Worm (Caenorhabditis elegans) whole organism, young adult: Measurements from ENCODE around the gene wdr-37.

ENCODE experiments used
- B0035.1 ChIP-seq: sonication (generic microtip); optimal IDR thresholded peaks from 2 replicates; lab custom pipeline; 2016; ENCODE audit warnings: missing genetic modification characterization, mild to moderate bottlenecking, missing compliant biosample characterization, missing genotype, missing genetic modification reagents
- B0336.3 ChIP-seq: fragments of 200-800 bp; sonication (Bioruptor generic); IDR thresholded peaks from 2 replicates; pipeline ENCODE4 v1.3.6; 2022; ENCODE audit warnings: missing genetic modification characterization, missing compliant biosample characterization
- C06A6.2 ChIP-seq: fragments of 200-800 bp; sonication (Bioruptor generic); conservative IDR thresholded peaks from 2 replicates; pipeline ENCODE4 v1.3.6; 2022; ENCODE audit warnings: missing genetic modification characterization, missing compliant biosample characterization
- F10E7.11 ChIP-seq: sonication (generic microtip); optimal IDR thresholded peaks from 2 replicates; lab custom pipeline; 2017; ENCODE audit warnings: mild to moderate bottlenecking, missing genetic modification characterization, moderate library complexity, missing compliant biosample characterization
- F57C9.4 ChIP-seq: sonication (generic microtip); optimal IDR thresholded peaks from 2 replicates; lab custom pipeline; 2017; ENCODE audit warnings: mild to moderate bottlenecking, missing genetic modification characterization, missing compliant biosample characterization
- Y79H2A.3 ChIP-seq: fragments of 200-800 bp; sonication (Bioruptor generic); conservative IDR thresholded peaks from 2 replicates; pipeline ENCODE4 v1.3.6; 2022; ENCODE audit warnings: missing genetic modification reagents, missing genetic modification characterization, missing compliant biosample characterization
- Y95B8A.8 ChIP-seq: fragments of 200-800 bp; sonication (Bioruptor generic); IDR thresholded peaks from 2 replicates; pipeline ENCODE4 v1.3.6; 2022; ENCODE audit warnings: missing genetic modification reagents, missing genetic modification characterization, missing compliant biosample characterization
- ZK185.1 ChIP-seq: sonication (generic microtip); optimal IDR thresholded peaks from 2 replicates; lab custom pipeline; 2016; ENCODE audit warnings: mild to moderate bottlenecking, missing genetic modification characterization, missing compliant biosample characterization; ENCODE audit not compliant: poor library complexity, severe bottlenecking
- akir-1 ChIP-seq: fragments of 200-800 bp; sonication (Bioruptor generic); optimal IDR thresholded peaks from 2 replicates; lab custom pipeline; 2018; ENCODE audit warnings: mild to moderate bottlenecking, missing genetic modification characterization, moderate library complexity, missing compliant biosample characterization
- ama-1 ChIP-seq, 3 experiments: fragments of 150-350 bp in 1 of 3; sonication (generic microtip) in 2 of 3; optimal IDR thresholded peaks; 2 replicates each; lab custom pipeline; 2014 to 2018; ENCODE audit warnings: missing biosample characterization in 2 of 3, missing genetic modification characterization in 2 of 3, missing genetic modification reagents in 2 of 3
- aptf-3 ChIP-seq: fragments of 200-800 bp; sonication (Bioruptor generic); IDR thresholded peaks from 2 replicates; pipeline ENCODE4 v1.3.6; 2022; ENCODE audit warnings: missing genetic modification characterization, missing compliant biosample characterization
- athp-1 ChIP-seq: sonication (generic microtip); optimal IDR thresholded peaks from 2 replicates; lab custom pipeline; 2017; ENCODE audit warnings: mild to moderate bottlenecking, missing genetic modification characterization, missing compliant biosample characterization
- attf-3 ChIP-seq: fragments of 200-800 bp; sonication (Bioruptor generic); conservative IDR thresholded peaks from 2 replicates; pipeline ENCODE4 v1.3.6; 2022; ENCODE audit warnings: missing genetic modification reagents, missing genetic modification characterization, missing compliant biosample characterization
- ccch-3 ChIP-seq: fragments of 200-800 bp; sonication (Bioruptor generic); optimal IDR thresholded peaks from 2 replicates; lab custom pipeline; 2018; ENCODE audit warnings: mild to moderate bottlenecking, missing genetic modification characterization, missing compliant biosample characterization
- cebp-1 ChIP-seq, 2 experiments: fragments of 200-800 bp in 1 of 2; sonication (Bioruptor generic) in 1 of 2; sonication (generic microtip) in 1 of 2; IDR thresholded peaks in 1 of 2; optimal IDR thresholded peaks in 1 of 2; 2 replicates each; pipeline versions ENCODE4 v1.3.6 to Lab custom; 2017 to 2022; ENCODE audit warnings: missing compliant biosample characterization in 2 of 2, missing genetic modification characterization in 2 of 2, mild to moderate bottlenecking in 1 of 2, missing genetic modification reagents in 1 of 2, moderate library complexity in 1 of 2
- cebp-2 ChIP-seq: fragments of 200-800 bp; sonication (Bioruptor generic); IDR thresholded peaks from 2 replicates; pipeline ENCODE4 v1.3.6; 2022; ENCODE audit warnings: missing genetic modification characterization, missing compliant biosample characterization
- ceh-79 ChIP-seq: sonication (generic microtip); optimal IDR thresholded peaks from 2 replicates; lab custom pipeline; 2017; ENCODE audit warnings: mild to moderate bottlenecking, missing genetic modification characterization, missing compliant biosample characterization
- chd-7 ChIP-seq: sonication (generic microtip); optimal IDR thresholded peaks from 2 replicates; lab custom pipeline; 2016; ENCODE audit warnings: mild to moderate bottlenecking, missing genetic modification characterization, moderate library complexity, missing compliant biosample characterization
- egl-44 ChIP-seq: fragments of 200-800 bp; sonication (Bioruptor generic); IDR thresholded peaks from 2 replicates; pipeline ENCODE4 v1.3.6; 2022; ENCODE audit warnings: missing genetic modification reagents, missing genetic modification characterization, missing compliant biosample characterization
- ekl-4 ChIP-seq: fragments of 200-800 bp; sonication (Bioruptor generic); IDR thresholded peaks from 2 replicates; pipeline ENCODE4 v1.3.6; 2022; ENCODE audit warnings: missing genetic modification reagents, missing genetic modification characterization, missing compliant biosample characterization
- ets-4 ChIP-seq: fragments of 200-800 bp; sonication (Bioruptor generic); optimal IDR thresholded peaks from 2 replicates; lab custom pipeline; 2018; ENCODE audit warnings: mild to moderate bottlenecking, missing genetic modification characterization, missing compliant biosample characterization
- fkh-3 ChIP-seq: sonication (generic microtip); optimal IDR thresholded peaks from 2 replicates; lab custom pipeline; 2016; ENCODE audit warnings: mild to moderate bottlenecking, missing genetic modification characterization, missing compliant biosample characterization
- hlh-26 ChIP-seq: fragments of 200-800 bp; sonication (Bioruptor generic); conservative IDR thresholded peaks from 2 replicates; pipeline ENCODE4 v1.3.6; 2022; ENCODE audit warnings: missing genetic modification reagents, missing genetic modification characterization, missing compliant biosample characterization
- let-607 ChIP-seq, 2 experiments: fragments of 200-800 bp in 1 of 2; sonication (Bioruptor generic) in 1 of 2; sonication (generic microtip) in 1 of 2; optimal IDR thresholded peaks; 2 replicates each; lab custom pipeline; 2016 to 2018; ENCODE audit warnings: mild to moderate bottlenecking in 2 of 2, missing compliant biosample characterization in 2 of 2, missing genetic modification characterization in 2 of 2, moderate library complexity in 2 of 2, missing genotype in 1 of 2
- lsl-1 ChIP-seq: fragments of 200-800 bp; sonication (Bioruptor generic); optimal IDR thresholded peaks from 2 replicates; lab custom pipeline; 2018; ENCODE audit warnings: mild to moderate bottlenecking, missing genetic modification characterization, moderate library complexity, missing compliant biosample characterization
- madf-10 ChIP-seq: sonication (generic microtip); optimal IDR thresholded peaks from 2 replicates; lab custom pipeline; 2016; ENCODE audit warnings: mild to moderate bottlenecking, missing genetic modification characterization, missing compliant biosample characterization
- madf-6 ChIP-seq: fragments of 200-800 bp; sonication (Bioruptor generic); IDR thresholded peaks from 2 replicates; pipeline ENCODE4 v1.3.6; 2022; ENCODE audit warnings: missing genetic modification reagents, missing genetic modification characterization, missing compliant biosample characterization
- madf-8 ChIP-seq: fragments of 200-800 bp; sonication (Bioruptor generic); conservative IDR thresholded peaks from 2 replicates; pipeline ENCODE4 v1.3.6; 2022; ENCODE audit warnings: missing genetic modification reagents, missing genetic modification characterization, missing compliant biosample characterization
- mel-28 ChIP-seq: sonication (generic microtip); optimal IDR thresholded peaks from 2 replicates; lab custom pipeline; 2016; ENCODE audit warnings: borderline replicate concordance, mild to moderate bottlenecking, missing genetic modification characterization, missing compliant biosample characterization
- mxl-1 ChIP-seq: sonication (generic microtip); optimal IDR thresholded peaks from 2 replicates; lab custom pipeline; 2016; ENCODE audit warnings: missing genetic modification characterization, missing compliant biosample characterization
- nhr-179 ChIP-seq: sonication (generic microtip); optimal IDR thresholded peaks from 2 replicates; lab custom pipeline; 2016; ENCODE audit warnings: mild to moderate bottlenecking, missing genetic modification characterization, missing compliant biosample characterization
- nhr-27 ChIP-seq: fragments of 200-800 bp; sonication (Bioruptor generic); optimal IDR thresholded peaks from 2 replicates; lab custom pipeline; 2018; ENCODE audit warnings: mild to moderate bottlenecking, missing genetic modification characterization, moderate library complexity, missing compliant biosample characterization
- pbrm-1 ChIP-seq: fragments of 200-800 bp; sonication (Bioruptor generic); IDR thresholded peaks from 2 replicates; pipeline ENCODE4 v1.3.6; 2022; ENCODE audit warnings: missing genetic modification reagents, missing genetic modification characterization, missing compliant biosample characterization
- pha-4 ChIP-seq: fragments of 150-350 bp; sonication (generic microtip); optimal IDR thresholded peaks from 2 replicates; lab custom pipeline; 2014; ENCODE audit warnings: missing biosample characterization, missing genetic modification reagents, missing genetic modification characterization
- repo-1 ChIP-seq: sonication (generic microtip); optimal IDR thresholded peaks from 2 replicates; lab custom pipeline; 2017; ENCODE audit warnings: mild to moderate bottlenecking, missing genetic modification characterization, missing compliant biosample characterization
- rpc-1 ChIP-seq, 2 experiments: fragments of 150-350 bp in 1 of 2; sonication (generic microtip) in 1 of 2; optimal IDR thresholded peaks; 2 replicates each; lab custom pipeline; 2014 to 2018; ENCODE audit warnings: missing biosample characterization in 1 of 2, missing genetic modification characterization in 1 of 2, missing genetic modification reagents in 1 of 2, missing genotype in 1 of 2
- sdz-38 ChIP-seq: sonication (generic microtip); optimal IDR thresholded peaks from 2 replicates; lab custom pipeline; 2016; ENCODE audit warnings: missing genotype, missing genetic modification characterization, missing compliant biosample characterization
- snpc-1.3 ChIP-seq: sonication (generic microtip); optimal IDR thresholded peaks from 2 replicates; lab custom pipeline; 2017; ENCODE audit warnings: missing genetic modification characterization, mild to moderate bottlenecking, missing compliant biosample characterization, antibody characterized with exemption, moderate library complexity, missing genotype, missing genetic modification reagents; ENCODE audit not compliant: insufficient read depth
- snpc-4 ChIP-seq, 5 experiments: fragments of 150-350 bp in 1 of 5; sonication (generic microtip) in 4 of 5; optimal IDR thresholded peaks; 2 replicates each; lab custom pipeline; 2014 to 2018; ENCODE audit warnings: missing genetic modification characterization in 5 of 5, missing biosample characterization in 3 of 5, antibody characterized with exemption in 2 of 5, mild to moderate bottlenecking in 2 of 5, missing compliant biosample characterization in 2 of 5, missing genotype in 2 of 5, moderate library complexity in 2 of 5, missing genetic modification reagents in 1 of 5
- tlf-1 ChIP-seq: fragments of 200-800 bp; sonication (Bioruptor generic); optimal IDR thresholded peaks from 2 replicates; lab custom pipeline; 2018; ENCODE audit warnings: mild to moderate bottlenecking, missing genetic modification characterization, missing compliant biosample characterization
- xnd-1 ChIP-seq: sonication (generic microtip); optimal IDR thresholded peaks from 2 replicates; lab custom pipeline; 2016; ENCODE audit warnings: missing genotype, missing genetic modification reagents, missing genetic modification characterization, missing compliant biosample characterization
- zfh-2 ChIP-seq: fragments of 200-800 bp; sonication (Bioruptor generic); conservative IDR thresholded peaks from 2 replicates; pipeline ENCODE4 v1.3.6; 2022; ENCODE audit warnings: missing genetic modification reagents, missing genetic modification characterization, missing compliant biosample characterization
- zim-3 ChIP-seq: sonication (generic microtip); optimal IDR thresholded peaks from 2 replicates; lab custom pipeline; 2017; ENCODE audit warnings: mild to moderate bottlenecking, missing genetic modification characterization, moderate library complexity, missing compliant biosample characterization
- ztf-22 ChIP-seq: fragments of 200-800 bp; sonication (Bioruptor generic); optimal IDR thresholded peaks from 2 replicates; lab custom pipeline; 2018; ENCODE audit warnings: mild to moderate bottlenecking, missing genetic modification characterization, moderate library complexity, missing compliant biosample characterization
- ztf-25 ChIP-seq: fragments of 200-800 bp; sonication (Bioruptor generic); IDR thresholded peaks from 2 replicates; pipeline ENCODE4 v1.3.6; 2022; ENCODE audit warnings: missing genetic modification reagents, missing genetic modification characterization, missing compliant biosample characterization

Gene wdr-37

ce11 chrIII:5557246-5557819 lies 42.5 kb downstream of the wdr-37 start, which contains the start of gene rpc-2 (continued):
- no peak for TF ChIP-seq attf-3 (GFP tag; lab: Robert Waterston, UW)
- TF ChIP-seq rpc-1 (optimal IDR thresholded peaks at IDR 0.05; lab: Kevin White, UChicago), result no peak
- no peak for TF ChIP-seq rpc-1 (tag; optimal IDR thresholded peaks at IDR 0.05; lab: Kevin White, UChicago)
- no peak for TF ChIP-seq F57C9.4
- peak; percentile 43; the same call in 1 of the 2 replicates for TF ChIP-seq zfh-2 (GFP tag; lab: Robert Waterston, UW)
- no peak for TF ChIP-seq lsl-1 (GFP tag; lab: Kevin White, UChicago)
- 0 out of 2 replicates have a peak, but pooled peaks have one; percentile 57 for TF ChIP-seq egl-44 (GFP tag; lab: Robert Waterston, UW)
- TF ChIP-seq fkh-3 (tag; lab: Kevin White, UChicago), result peak; percentile 32
- no peak for TF ChIP-seq nhr-179 (tag; lab: Kevin White, UChicago)
- peak; percentile 32; the same call in 1 of the 2 replicates for TF ChIP-seq pbrm-1
- no peak for TF ChIP-seq ZK185.1 (tag; lab: Kevin White, UChicago)
- TF ChIP-seq let-607 (tag; optimal IDR thresholded peaks at IDR 0.05; lab: Kevin White, UChicago), result no peak
- TF ChIP-seq chd-7 (tag; lab: Kevin White, UChicago), result peak; percentile 85
- TF ChIP-seq C06A6.2 (GFP tag; lab: Robert Waterston, UW), result 0 out of 2 replicates have a peak, but pooled peaks have one; percentile 39
- no peak for TF ChIP-seq ztf-25 (GFP tag; lab: Robert Waterston, UW)
- no peak for TF ChIP-seq Y79H2A.3
- no peak for TF ChIP-seq pha-4 (tag; lab: Kevin White, UChicago)
- TF ChIP-seq ets-4, result no peak
- no peak for TF ChIP-seq snpc-1.3 (tag; lab: Kevin White, UChicago)
- peak; percentile 63; the same call in 1 of the 2 replicates for TF ChIP-seq B0336.3
- no peak for TF ChIP-seq xnd-1
- TF ChIP-seq madf-10 (tag; lab: Kevin White, UChicago), result peak; percentile 26
- peak; percentile 25 for TF ChIP-seq tlf-1
- TF ChIP-seq madf-8 (GFP tag; lab: Robert Waterston, UW), result no peak
- peak; percentile 52 for TF ChIP-seq ama-1 (optimal IDR thresholded peaks at IDR 0.05; lab: Kevin White, UChicago)
- no peak for TF ChIP-seq ama-1 (GFP tag; optimal IDR thresholded peaks at IDR 0.05; lab: Kevin White, UChicago)
- TF ChIP-seq ccch-3 (GFP tag; lab: Kevin White, UChicago), result no peak
- peak; percentile 38; the same call in 1 of the 2 replicates for TF ChIP-seq Y95B8A.8 (GFP tag; lab: Robert Waterston, UW)
- TF ChIP-seq athp-1 (tag; lab: Kevin White, UChicago), result peak; percentile 70
- TF ChIP-seq hlh-26 (GFP tag; lab: Robert Waterston, UW), result no peak
- 0 out of 2 replicates have a peak, but pooled peaks have one; percentile 27 for TF ChIP-seq aptf-3
- TF ChIP-seq repo-1 (tag; lab: Kevin White, UChicago), result no peak
- TF ChIP-seq ceh-79 (tag; lab: Kevin White, UChicago), result no peak
- no peak for TF ChIP-seq cebp-1 (GFP tag; IDR thresholded peaks at IDR 0.05; lab: Robert Waterston, UW)
- TF ChIP-seq cebp-1 (tag; optimal IDR thresholded peaks at IDR 0.05; lab: Kevin White, UChicago), result peak; percentile 55
- no peak for TF ChIP-seq zim-3 (tag; lab: Kevin White, UChicago)
- TF ChIP-seq akir-1 (GFP tag; lab: Kevin White, UChicago), result no peak
- TF ChIP-seq F10E7.11, result peak; percentile 18
- no peak for TF ChIP-seq snpc-4 (GFP tag; optimal IDR thresholded peaks at IDR 0.05; lab: Kevin White, UChicago)
- TF ChIP-seq snpc-4 (tag; optimal IDR thresholded peaks at IDR 0.05; lab: Kevin White, UChicago), result no peak
- TF ChIP-seq B0035.1 (tag; lab: Kevin White, UChicago), result peak; percentile 9
- TF ChIP-seq sdz-38 (tag; lab: Kevin White, UChicago), result no peak
- TF ChIP-seq ztf-22 (GFP tag; lab: Kevin White, UChicago), result no peak
- 0 out of 2 replicates have a peak, but pooled peaks have one; percentile 34 for TF ChIP-seq cebp-2 (GFP tag; lab: Robert Waterston, UW)
- peak; percentile 1 for TF ChIP-seq nhr-27 (tag; lab: Kevin White, UChicago)
- peak; percentile 51 for TF ChIP-seq ekl-4 (GFP tag; lab: Robert Waterston, UW)
- peak; percentile 48; the same call in 1 of the 2 replicates for TF ChIP-seq madf-6 (GFP tag; lab: Robert Waterston, UW)
- no peak for TF ChIP-seq mxl-1
- no peak for TF ChIP-seq mel-28 (tag; lab: Kevin White, UChicago)
